Worm (Caenorhabditis elegans): ENCODE results near the gene C23G10.7.
A peak's percentile ranks its signal among the peaks of the same experiment; 100 is the strongest.

C23G10.7 gene

ce11 chrIII:6158642-6159475 is 39.4 kb downstream of the C23G10.7 start, which contains the start of gene nfm-1 (continued):
- TF ChIP-seq ZK185.1 (tag; optimal IDR thresholded peaks at IDR 0.05; ENCODE audit: poor library complexity, severe bottlenecking) (peak; percentile 80), pbrm-1 (GFP tag; IDR thresholded peaks at IDR 0.05) (peak; percentile 81), D2030.7 (GFP tag; IDR thresholded peaks at IDR 0.05) (peak; percentile 87), ceh-79 (tag; optimal IDR thresholded peaks at IDR 0.05) (no peak), F33H1.4 (GFP tag; IDR thresholded peaks at IDR 0.05) (peak; percentile 44), nhr-179 (tag; optimal IDR thresholded peaks at IDR 0.05) (no peak), snpc-1.3 (tag; optimal IDR thresholded peaks at IDR 0.05; ENCODE audit: insufficient read depth) (no peak), nfya-2 (GFP tag; IDR thresholded peaks at IDR 0.05) (no peak), sea-2 (GFP tag; IDR thresholded peaks at IDR 0.05) (no peak), snpc-1.1 (tag; optimal IDR thresholded peaks at IDR 0.05; ENCODE audit: insufficient read depth) (peak; percentile 57), F22D6.2 (tag; optimal IDR thresholded peaks at IDR 0.05) (peak; percentile 27), ceh-91 (GFP tag; IDR thresholded peaks at IDR 0.05) (peak; percentile 39; the same call in 1 of the 2 replicates), ets-4 (GFP tag; optimal IDR thresholded peaks at IDR 0.05) (no peak), F37B4.10 (GFP tag; IDR thresholded peaks at IDR 0.05) (no peak), lin-40 (tag; optimal IDR thresholded peaks at IDR 0.05) (peak; percentile 58), madf-6 (GFP tag; IDR thresholded peaks at IDR 0.05) (peak; percentile 68), nfyb-1 (GFP tag; IDR thresholded peaks at IDR 0.05) (peak; percentile 80), aptf-2 (GFP tag; conservative IDR thresholded peaks at IDR 0.05) (no peak), ceh-40 (GFP tag; IDR thresholded peaks at IDR 0.05) (0 out of 2 replicates have a peak, but pooled peaks have one; percentile 56), T07F8.4 (tag; optimal IDR thresholded peaks at IDR 0.05) (peak; percentile 57), dpff-1 (tag; optimal IDR thresholded peaks at IDR 0.05) (peak; percentile 42), lir-1 (GFP tag; conservative IDR thresholded peaks at IDR 0.05) (peak; percentile 50; the same call in 1 of the 2 replicates), let-607 (tag; optimal IDR thresholded peaks at IDR 0.05) (peak; percentile 48 to 68), lin-35 (GFP tag; optimal IDR thresholded peaks at IDR 0.05) (peak in 1 of 3 experiments; percentile 60), cebp-1 (GFP tag; IDR thresholded peaks at IDR 0.05) (peak; percentile 55), cebp-1 (tag; optimal IDR thresholded peaks at IDR 0.05) (peak; percentile 74), attf-3 (GFP tag; conservative IDR thresholded peaks at IDR 0.05) (peak; percentile 69; the same call in 1 of the 2 replicates), ztf-26 (tag; optimal IDR thresholded peaks at IDR 0.05) (peak; percentile 69), Y95B8A.8 (GFP tag; IDR thresholded peaks at IDR 0.05) (0 out of 2 replicates have a peak, but pooled peaks have one; percentile 5), hmg-1.2 (GFP tag; IDR thresholded peaks at IDR 0.05) (peak; percentile 82), efl-1 (GFP tag; optimal IDR thresholded peaks at IDR 0.05) (peak; percentile 31), rec-8 (tag; optimal IDR thresholded peaks at IDR 0.05) (peak; percentile 45 to 54), mes-4 (tag; optimal IDR thresholded peaks at IDR 0.05) (peak; percentile 36), attf-6 (GFP tag; IDR thresholded peaks at IDR 0.05) (no peak), F55B11.4 (tag; optimal IDR thresholded peaks at IDR 0.05; ENCODE audit: borderline replicate concordance, insufficient read depth) (no peak), lsy-27 (tag; optimal IDR thresholded peaks at IDR 0.05; ENCODE audit: borderline replicate concordance, insufficient read depth) (peak; percentile 37), C17E4.6 (GFP tag; IDR thresholded peaks at IDR 0.05) (0 out of 2 replicates have a peak, but pooled peaks have one; percentile 41), B0336.3 (GFP tag; IDR thresholded peaks at IDR 0.05) (peak; percentile 79), chd-7 (tag; optimal IDR thresholded peaks at IDR 0.05) (peak; percentile 84), K11D2.4 (GFP tag; IDR thresholded peaks at IDR 0.05) (no peak), atf-7 (tag; optimal IDR thresholded peaks at IDR 0.05) (peak; percentile 70), K12H6.12 (tag; optimal IDR thresholded peaks at IDR 0.05) (peak; percentile 61), nhr-80 (tag; optimal IDR thresholded peaks at IDR 0.05) (peak; percentile 99), B0019.2 (GFP tag; conservative IDR thresholded peaks at IDR 0.05) (no peak; the same call in 1 of the 2 replicates), ztf-3 (GFP tag; optimal IDR thresholded peaks at IDR 0.05) (no peak)

Measured in whole organism, young adult.